Worm (Caenorhabditis elegans) whole organism, midembryonic: Measurements from ENCODE around the gene W04E12.2.

ENCODE experiments used
- T22C8.4 ChIP-seq: fragments of 200-800 bp; sonication (Bioruptor generic); IDR thresholded peaks from 2 replicates; pipeline ENCODE4 v1.3.6; 2022; ENCODE audit warnings: missing genetic modification characterization, missing compliant biosample characterization
- cog-1 ChIP-seq: sonication (generic microtip); optimal IDR thresholded peaks from 2 replicates; lab custom pipeline; 2016; ENCODE audit warnings: missing genetic modification characterization, missing compliant biosample characterization
- flt-1 ChIP-seq: fragments of 200-800 bp; sonication (Bioruptor generic); IDR thresholded peaks from 2 replicates; pipeline ENCODE4 v1.3.6; 2022; ENCODE audit warnings: missing genetic modification characterization, missing compliant biosample characterization
- klf-2 ChIP-seq: fragments of 200-800 bp; sonication (Bioruptor generic); conservative IDR thresholded peaks from 2 replicates; pipeline ENCODE4 v1.3.6; 2022; ENCODE audit warnings: missing genetic modification reagents, missing genetic modification characterization, missing compliant biosample characterization
- med-1 ChIP-seq: sonication (generic microtip); optimal IDR thresholded peaks from 2 replicates; lab custom pipeline; 2017; ENCODE audit warnings: missing genetic modification characterization, mild to moderate bottlenecking, missing compliant biosample characterization, antibody characterized with exemption, missing genetic modification reagents; ENCODE audit not compliant: insufficient read depth
- ref-1 ChIP-seq: fragments of 200-800 bp; sonication (Bioruptor generic); conservative IDR thresholded peaks from 2 replicates; pipeline ENCODE4 v1.3.6; 2022; ENCODE audit warnings: missing genetic modification reagents, missing genetic modification characterization, missing compliant biosample characterization
- tab-1 ChIP-seq: fragments of 200-800 bp; sonication (Bioruptor generic); IDR thresholded peaks from 2 replicates; pipeline ENCODE4 v1.3.6; 2022; ENCODE audit warnings: missing genetic modification characterization, missing compliant biosample characterization
- ztf-23 ChIP-seq: fragments of 200-800 bp; sonication (Bioruptor generic); IDR thresholded peaks from 2 replicates; pipeline ENCODE4 v1.3.6; 2022; ENCODE audit warnings: missing genetic modification reagents, missing genetic modification characterization, missing compliant biosample characterization
- ztf-29 ChIP-seq: fragments of 200-800 bp; sonication (Bioruptor generic); IDR thresholded peaks from 2 replicates; pipeline ENCODE4 v1.3.6; 2022; ENCODE audit warnings: missing genetic modification reagents, missing genetic modification characterization, missing compliant biosample characterization

DNA sequence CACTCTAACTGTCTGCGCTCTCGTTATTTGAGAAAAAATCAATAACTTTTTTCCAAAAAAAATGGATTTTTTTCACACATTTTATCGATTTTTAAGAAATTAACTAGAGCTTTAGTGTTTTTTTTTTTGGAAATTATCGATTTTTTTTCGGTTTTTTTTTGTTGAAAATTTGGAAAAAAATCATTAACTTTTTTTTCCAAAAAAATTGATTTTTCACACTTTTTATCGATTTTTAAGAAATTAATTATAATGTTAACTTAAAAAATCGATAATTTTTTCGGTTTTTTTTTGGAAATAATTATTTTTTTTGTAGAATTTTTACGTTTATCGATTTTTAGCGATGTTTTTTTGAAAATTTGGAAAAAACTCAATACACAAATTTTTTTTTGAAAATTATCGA is 3.3 kb upstream of the W04E12.2 start:
- TF ChIP-seq flt-1 (GFP tag; lab: Robert Waterston, UW) (no peak), tab-1 (GFP tag; lab: Robert Waterston, UW) (no peak), med-1 (no peak), cog-1 (tag; lab: Kevin White, UChicago) (no peak), ref-1 (no peak), ztf-29 (GFP tag; lab: Robert Waterston, UW) (no peak), klf-2 (GFP tag; lab: Robert Waterston, UW) (no peak), T22C8.4 (GFP tag; lab: Robert Waterston, UW) (peak; percentile 59; the same call in 1 of the 2 replicates), ztf-23 (GFP tag; lab: Robert Waterston, UW) (no peak)
